Fruit fly (Drosophila melanogaster) whole organism: ENCODE measurements around the gene tal-2A.

Experiments
- CG8478 ChIP-seq: fragments of >200 bp; optimal IDR thresholded peaks from 2 replicates; lab custom pipeline; 2018; ENCODE audit warnings: inconsistent platforms
- Dll ChIP-seq: fragments of >200 bp; optimal IDR thresholded peaks from 2 replicates; lab custom pipeline; 2017
- EcR ChIP-seq, 2 experiments: fragments of >200 bp; optimal IDR thresholded peaks; 2 replicates each; lab custom pipeline; 2017; ENCODE audit warnings: missing biosample characterization in 2 of 2, missing genetic modification characterization in 2 of 2, missing genetic modification reagents in 2 of 2
- psq ChIP-seq: fragments of >200 bp; optimal IDR thresholded peaks from 2 replicates; lab custom pipeline; 2017
- usp ChIP-seq: fragments of >200 bp; optimal IDR thresholded peaks from 2 replicates; lab custom pipeline; 2017; ENCODE audit warnings: missing biosample characterization, missing genetic modification characterization, mixed read lengths

DNA sequence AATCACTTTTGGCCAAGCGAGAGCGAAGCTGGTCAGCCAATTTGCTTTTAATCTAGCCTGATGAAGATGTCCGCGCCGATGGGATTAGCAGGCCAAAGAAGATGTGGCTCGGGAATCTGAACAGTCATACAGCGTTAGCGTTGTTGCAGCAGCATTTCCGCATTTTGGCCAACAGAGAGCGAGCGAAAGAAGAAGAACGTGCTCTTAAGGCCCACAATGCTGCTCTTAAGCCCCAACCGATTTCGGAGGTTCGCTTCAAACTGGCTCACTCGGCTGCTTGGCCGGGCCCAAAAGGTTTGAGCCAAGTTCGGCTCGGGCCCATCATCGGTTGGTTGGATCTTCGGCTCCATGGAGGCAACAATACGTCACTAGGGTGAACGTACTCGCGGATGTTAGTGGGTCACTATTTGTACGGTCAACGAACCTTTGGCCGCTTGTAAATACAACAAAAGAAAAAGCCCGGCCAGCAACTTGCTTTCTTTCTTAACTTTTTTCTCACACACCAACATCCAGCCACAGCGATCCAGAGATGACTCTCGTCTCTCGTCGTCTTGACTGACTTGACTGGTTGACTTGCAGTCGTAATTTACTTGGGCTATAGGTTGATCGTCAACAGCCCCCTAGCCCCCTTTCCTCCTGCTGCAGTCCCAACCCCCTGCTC, 23.2 kb upstream of the tal-2A start:
- TF ChIP-seq Dll (lab: Kevin White, UChicago) (no peak), usp (GFP tag; lab: Kevin White, UChicago) (no peak), CG8478 (lab: Kevin White, UChicago) (no peak), psq (lab: Kevin White, UChicago) (no peak), EcR (GFP tag; optimal IDR thresholded peaks at IDR 0.05; lab: Kevin White, UChicago) (peak; percentile 88 to 98)
